Fruit fly (Drosophila melanogaster) whole organism, pupa: Measurements from ENCODE around the gene Spn75F.

Experiments used
- CG17806 ChIP-seq: fragments of 200-800 bp; sonication (Bioruptor generic); optimal IDR thresholded peaks from 2 replicates; lab custom pipeline; 2018; ENCODE audit warnings: missing biosample characterization, mild to moderate bottlenecking, missing genetic modification characterization, moderate library complexity
- CG8301 ChIP-seq: fragments of 200-800 bp; sonication (Bioruptor generic); optimal IDR thresholded peaks from 2 replicates; lab custom pipeline; 2018; ENCODE audit warnings: missing biosample characterization, mild to moderate bottlenecking, missing genetic modification characterization

- TF ChIP-seq CG8301 (tag; lab: Kevin White, UChicago), result no peak
- TF ChIP-seq CG17806 (tag; lab: Kevin White, UChicago), result no peak
Measured at dm6 chr3L:19164767-19165762, 35.6 kb upstream of the Spn75F start.
